Worm (Caenorhabditis elegans) whole organism, L4/young adult: ENCODE results near the gene C08F11.10.

Experiments used
- W03F9.2 ChIP-seq: fragments of 150-350 bp; optimal IDR thresholded peaks from 2 replicates; lab custom pipeline; 2014; ENCODE audit warnings: missing biosample characterization, missing genetic modification characterization
- dao-5 ChIP-seq: sonication (generic microtip); optimal IDR thresholded peaks from 2 replicates; lab custom pipeline; 2016; ENCODE audit warnings: missing genotype, missing genetic modification characterization, moderate library complexity, missing compliant biosample characterization
- him-1 ChIP-seq: sonication (generic microtip); optimal IDR thresholded peaks from 2 replicates; lab custom pipeline; 2016; ENCODE audit warnings: missing genotype, missing genetic modification reagents, missing genetic modification characterization, missing compliant biosample characterization

ce11 chrIV:13650238-13650637 lies 1.2 kb upstream of the C08F11.10 start, which contains the start of gene C08F11.17:
- TF ChIP-seq dao-5 (tag; lab: Kevin White, UChicago) (no peak), him-1 (tag; lab: Kevin White, UChicago) (no peak), W03F9.2 (tag; lab: Kevin White, UChicago) (no peak)
